Fruit fly (Drosophila melanogaster) whole organism, embryonic: ENCODE results near the gene CG7065.
A peak's percentile ranks its signal among the peaks of the same experiment; 100 is the strongest.

Source experiments
- Abd-B ChIP-seq: fragments of 200-800 bp; sonication (Bioruptor generic); optimal IDR thresholded peaks from 2 replicates; lab custom pipeline; 2018; ENCODE audit warnings: missing biosample characterization, mild to moderate bottlenecking, missing genetic modification characterization, moderate library complexity
- Ada2b ChIP-seq: fragments of 200-800 bp; sonication (Bioruptor generic); IDR thresholded peaks from 2 replicates; pipeline ENCODE4 v1.3.6; 2022; ENCODE audit warnings: missing biosample characterization, missing genetic modification characterization
- Asciz ChIP-seq: fragments of 200-800 bp; sonication (Bioruptor generic); optimal IDR thresholded peaks from 2 replicates; lab custom pipeline; 2017; ENCODE audit warnings: missing biosample characterization, mild to moderate bottlenecking, missing genetic modification characterization, missing genetic modification reagents
- CG1024 ChIP-seq: fragments of 200-800 bp; sonication (Bioruptor generic); IDR thresholded peaks from 2 replicates; pipeline ENCODE4 v1.3.6; 2022; ENCODE audit warnings: missing biosample characterization, missing genetic modification characterization
- CG10462 ChIP-seq: fragments of 200-800 bp; sonication (Bioruptor generic); optimal IDR thresholded peaks from 2 replicates; lab custom pipeline; 2016; ENCODE audit warnings: missing biosample characterization, missing genetic modification characterization
- CG10959 ChIP-seq: fragments of 200-800 bp; sonication (Bioruptor generic); IDR thresholded peaks from 2 replicates; pipeline ENCODE4 v1.3.6; 2022; ENCODE audit warnings: missing biosample characterization, missing genetic modification characterization
- CG12236 ChIP-seq: fragments of 200-800 bp; sonication (Bioruptor generic); optimal IDR thresholded peaks from 2 replicates; lab custom pipeline; 2016; ENCODE audit warnings: missing biosample characterization, missing genetic modification characterization
- CG12659 ChIP-seq: fragments of 200-800 bp; sonication (Bioruptor generic); optimal IDR thresholded peaks from 3 replicates; lab custom pipeline; 2017; ENCODE audit warnings: mild to moderate bottlenecking, missing biosample characterization, missing genetic modification reagents, missing genetic modification characterization
- CG13296 ChIP-seq: fragments of 200-800 bp; sonication (Bioruptor generic); optimal IDR thresholded peaks from 3 replicates; lab custom pipeline; 2018; ENCODE audit warnings: missing biosample characterization, mild to moderate bottlenecking, missing genetic modification characterization
- CG14667 ChIP-seq: fragments of 200-800 bp; sonication (Bioruptor generic); IDR thresholded peaks from 2 replicates; pipeline ENCODE4 v1.3.6; 2022; ENCODE audit warnings: missing biosample characterization, missing genetic modification characterization
- CG15514 ChIP-seq: fragments of 200-800 bp; sonication (Bioruptor generic); optimal IDR thresholded peaks from 3 replicates; lab custom pipeline; 2017; ENCODE audit warnings: missing biosample characterization, missing genetic modification characterization, mild to moderate bottlenecking, moderate library complexity, missing genetic modification reagents
- CG17361 ChIP-seq: fragments of 200-800 bp; sonication (Bioruptor generic); IDR thresholded peaks from 3 replicates; pipeline ENCODE4 v1.3.6; 2022; ENCODE audit warnings: missing biosample characterization, missing genetic modification characterization
- CG18476 ChIP-seq: fragments of 200-800 bp; sonication (Bioruptor generic); optimal IDR thresholded peaks from 2 replicates; lab custom pipeline; 2016; ENCODE audit warnings: missing biosample characterization, mild to moderate bottlenecking, missing genetic modification characterization
- CG30403 ChIP-seq: fragments of 200-800 bp; sonication (Bioruptor generic); optimal IDR thresholded peaks from 3 replicates; lab custom pipeline; 2016; ENCODE audit warnings: missing biosample characterization, missing genetic modification characterization
- CG32772 ChIP-seq: fragments of 200-800 bp; sonication (Bioruptor generic); IDR thresholded peaks from 2 replicates; pipeline ENCODE4 v1.3.6; 2022; ENCODE audit warnings: missing biosample characterization, missing genetic modification characterization
- CG4360 ChIP-seq: fragments of 200-800 bp; sonication (Bioruptor generic); IDR thresholded peaks from 2 replicates; pipeline ENCODE4 v1.3.6; 2022; ENCODE audit warnings: missing biosample characterization, missing genetic modification characterization
- CG4404 ChIP-seq: fragments of 200-800 bp; sonication (Bioruptor generic); IDR thresholded peaks from 2 replicates; pipeline ENCODE4 v1.3.6; 2022; ENCODE audit warnings: missing biosample characterization, missing genetic modification characterization
- CG4730 ChIP-seq: fragments of 200-800 bp; sonication (Bioruptor generic); IDR thresholded peaks from 2 replicates; pipeline ENCODE4 v1.3.6; 2022; ENCODE audit warnings: missing biosample characterization, missing genetic modification characterization
- CG5180 ChIP-seq: fragments of 200-800 bp; sonication (Bioruptor generic); optimal IDR thresholded peaks from 3 replicates; lab custom pipeline; 2017; ENCODE audit warnings: missing biosample characterization, missing genetic modification characterization, mild to moderate bottlenecking, moderate library complexity, missing genetic modification reagents
- CG6654 ChIP-seq: fragments of 200-800 bp; sonication (Bioruptor generic); optimal IDR thresholded peaks from 2 replicates; lab custom pipeline; 2017; ENCODE audit warnings: missing biosample characterization, mild to moderate bottlenecking, missing genetic modification characterization
- CG7839 ChIP-seq: fragments of 200-800 bp; sonication (Bioruptor generic); optimal IDR thresholded peaks from 3 replicates; lab custom pipeline; 2018; ENCODE audit warnings: missing biosample characterization, mild to moderate bottlenecking, missing genetic modification characterization, moderate library complexity
- CG8359 ChIP-seq: fragments of 200-800 bp; sonication (Bioruptor generic); optimal IDR thresholded peaks from 2 replicates; lab custom pipeline; 2017; ENCODE audit warnings: missing biosample characterization, mild to moderate bottlenecking, missing genetic modification characterization, borderline replicate concordance
- CG8478 ChIP-seq: fragments of >200 bp; optimal IDR thresholded peaks from 2 replicates; lab custom pipeline; 2018
- CG9817 ChIP-seq: fragments of 200-800 bp; sonication (Bioruptor generic); optimal IDR thresholded peaks from 2 replicates; lab custom pipeline; 2018; ENCODE audit warnings: missing biosample characterization, mild to moderate bottlenecking, missing genetic modification characterization, moderate library complexity
- CTCF ChIP-seq: fragments of 200-800 bp; sonication (Bioruptor generic); optimal IDR thresholded peaks from 2 replicates; lab custom pipeline; 2017; ENCODE audit warnings: missing biosample characterization, mild to moderate bottlenecking, missing genetic modification characterization, moderate library complexity
- Dp ChIP-seq: fragments of 200-800 bp; sonication (Bioruptor generic); optimal IDR thresholded peaks from 2 replicates; lab custom pipeline; 2018; ENCODE audit warnings: missing biosample characterization, mild to moderate bottlenecking, missing genetic modification characterization, moderate library complexity
- Dref ChIP-seq: fragments of 200-800 bp; sonication (Bioruptor generic); IDR thresholded peaks from 2 replicates; pipeline ENCODE4 v1.3.6; 2022; ENCODE audit warnings: missing biosample characterization, missing genetic modification characterization
- H2.0 ChIP-seq: fragments of 200-800 bp; sonication (Bioruptor generic); IDR thresholded peaks from 2 replicates; pipeline ENCODE4 v1.3.6; 2022; ENCODE audit warnings: missing biosample characterization, missing genetic modification characterization
- Mes4 ChIP-seq: fragments of 200-800 bp; sonication (Bioruptor generic); optimal IDR thresholded peaks from 2 replicates; lab custom pipeline; 2016; ENCODE audit warnings: missing biosample characterization, missing genetic modification characterization
- Poxn ChIP-seq: fragments of 200-800 bp; sonication (Bioruptor generic); IDR thresholded peaks from 2 replicates; pipeline ENCODE4 v1.3.6; 2022; ENCODE audit warnings: missing biosample characterization, missing genetic modification characterization
- Spps ChIP-seq: fragments of 200-800 bp; sonication (Bioruptor generic); optimal IDR thresholded peaks from 2 replicates; lab custom pipeline; 2018; ENCODE audit warnings: missing biosample characterization, mild to moderate bottlenecking, missing genetic modification characterization
- Tbp ChIP-seq: fragments of >200 bp; optimal IDR thresholded peaks from 2 replicates; lab custom pipeline; 2018; ENCODE audit warnings: missing biosample characterization, missing genetic modification characterization
- Xbp1 ChIP-seq: fragments of 200-800 bp; sonication (Bioruptor generic); optimal IDR thresholded peaks from 3 replicates; lab custom pipeline; 2016; ENCODE audit warnings: missing biosample characterization, mild to moderate bottlenecking, missing genetic modification characterization
- Xrp1 ChIP-seq: fragments of 200-800 bp; sonication (Bioruptor generic); IDR thresholded peaks from 2 replicates; pipeline ENCODE4 v1.3.6; 2022; ENCODE audit warnings: missing biosample characterization, missing genetic modification characterization
- bbx ChIP-seq: fragments of 200-800 bp; sonication (Bioruptor generic); IDR thresholded peaks from 2 replicates; pipeline ENCODE4 v1.3.6; 2022; ENCODE audit warnings: missing biosample characterization, missing genetic modification characterization; ENCODE audit not compliant: partially characterized antibody
- btn ChIP-seq: fragments of 200-800 bp; sonication (Bioruptor generic); optimal IDR thresholded peaks from 2 replicates; lab custom pipeline; 2016; ENCODE audit warnings: missing biosample characterization, missing genetic modification characterization
- chn ChIP-seq: fragments of 200-800 bp; sonication (Bioruptor generic); optimal IDR thresholded peaks from 2 replicates; lab custom pipeline; 2016; ENCODE audit warnings: missing biosample characterization, missing genetic modification characterization
- ems ChIP-seq: fragments of 200-800 bp; sonication (Bioruptor generic); optimal IDR thresholded peaks from 3 replicates; lab custom pipeline; 2016; ENCODE audit warnings: missing biosample characterization, missing genetic modification characterization
- fd102C ChIP-seq: fragments of 200-800 bp; sonication (Bioruptor generic); optimal IDR thresholded peaks from 2 replicates; lab custom pipeline; 2018; ENCODE audit warnings: missing biosample characterization, mild to moderate bottlenecking, missing genetic modification characterization, moderate library complexity
- gsb ChIP-seq: fragments of 200-800 bp; sonication (Bioruptor generic); IDR thresholded peaks from 2 replicates; pipeline ENCODE4 v1.3.6; 2022; ENCODE audit warnings: missing biosample characterization, missing genetic modification characterization
- hb ChIP-seq: fragments of 200-800 bp; sonication (Bioruptor generic); IDR thresholded peaks from 3 replicates; pipeline ENCODE4 v1.3.6; 2022; ENCODE audit warnings: missing biosample characterization, missing genetic modification characterization; ENCODE audit not compliant: partially characterized antibody
- ind ChIP-seq: fragments of 200-800 bp; sonication (Bioruptor generic); optimal IDR thresholded peaks from 3 replicates; lab custom pipeline; 2016; ENCODE audit warnings: missing biosample characterization, missing genetic modification characterization
- insv ChIP-seq, 2 experiments: fragments of 200-800 bp; sonication (Bioruptor generic); optimal IDR thresholded peaks; 3 replicates each; lab custom pipeline; 2016 to 2018; ENCODE audit warnings: missing biosample characterization in 2 of 2, missing genetic modification characterization in 2 of 2
- jing ChIP-seq: fragments of 200-800 bp; sonication (Bioruptor generic); optimal IDR thresholded peaks from 2 replicates; lab custom pipeline; 2018; ENCODE audit warnings: missing biosample characterization, mild to moderate bottlenecking, missing genetic modification characterization
- lbe ChIP-seq: fragments of 200-800 bp; sonication (Bioruptor generic); optimal IDR thresholded peaks from 2 replicates; lab custom pipeline; 2016; ENCODE audit warnings: missing biosample characterization, mild to moderate bottlenecking, missing genetic modification characterization
- pum ChIP-seq: fragments of 200-800 bp; sonication (Bioruptor generic); optimal IDR thresholded peaks from 2 replicates; lab custom pipeline; 2016; ENCODE audit warnings: missing biosample characterization, missing genetic modification characterization
- sd ChIP-seq: fragments of 200-800 bp; sonication (Bioruptor generic); optimal IDR thresholded peaks from 3 replicates; lab custom pipeline; 2018; ENCODE audit warnings: missing biosample characterization, mild to moderate bottlenecking, missing genetic modification characterization, moderate library complexity
- sr ChIP-seq: fragments of 200-800 bp; sonication (Bioruptor generic); IDR thresholded peaks from 3 replicates; pipeline ENCODE4 v1.3.6; 2022; ENCODE audit warnings: missing biosample characterization, missing genetic modification characterization
- trh ChIP-seq: fragments of 200-800 bp; sonication (Bioruptor generic); optimal IDR thresholded peaks from 2 replicates; lab custom pipeline; 2016; ENCODE audit warnings: missing biosample characterization, missing genetic modification characterization
- wek ChIP-seq: fragments of 200-800 bp; sonication (Bioruptor generic); optimal IDR thresholded peaks from 3 replicates; lab custom pipeline; 2018; ENCODE audit warnings: missing biosample characterization, mild to moderate bottlenecking, missing genetic modification characterization, moderate library complexity
- zen2 ChIP-seq: fragments of 200-800 bp; sonication (Bioruptor generic); IDR thresholded peaks from 3 replicates; pipeline ENCODE4 v1.3.6; 2022; ENCODE audit warnings: missing biosample characterization, missing genetic modification characterization; ENCODE audit not compliant: partially characterized antibody
- zfh2 ChIP-seq: fragments of 200-800 bp; sonication (Bioruptor generic); optimal IDR thresholded peaks from 2 replicates; lab custom pipeline; 2016; ENCODE audit warnings: missing biosample characterization, missing genetic modification characterization

CG7065 gene

DNA sequence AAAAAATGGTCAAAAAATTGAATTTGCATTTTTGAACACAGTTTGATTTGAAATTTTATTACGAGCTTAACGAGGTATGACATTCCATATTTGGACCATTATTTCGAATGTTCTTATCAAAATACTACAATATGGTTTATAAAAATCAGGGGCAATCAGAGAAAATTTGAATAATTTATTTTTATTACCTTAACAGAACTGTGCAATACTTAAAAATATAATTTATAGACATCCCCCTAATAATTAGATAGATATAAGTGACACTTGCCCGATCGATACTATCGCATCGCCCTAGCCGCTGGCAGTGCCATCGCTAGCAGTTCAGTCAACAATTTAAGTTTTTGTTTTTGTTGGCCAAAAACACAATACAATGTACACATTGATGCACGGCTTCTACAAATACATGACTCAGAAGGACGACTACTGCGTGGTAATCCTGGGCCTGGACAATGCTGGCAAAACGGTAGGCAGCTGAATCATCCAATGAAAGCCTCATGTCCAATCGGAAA, 35.5 kb upstream of the CG7065 start, which contains the start of gene Arfrp1 (continued):
- TF ChIP-seq gsb (no peak), CG1024 (GFP tag; lab: Robert Waterston, UW) (no peak), CG30403 (GFP tag; lab: Kevin White, UChicago) (peak; percentile 51), Spps (tag; lab: Kevin White, UChicago) (no peak), CG17361 (GFP tag; lab: Robert Waterston, UW) (peak; percentile 83; the same call in 2 of the 3 replicates), trh (GFP tag; lab: Kevin White, UChicago) (no peak), Dref (GFP tag; lab: Robert Waterston, UW) (peak; percentile 43), Tbp (no peak), wek (GFP tag; lab: Kevin White, UChicago) (peak; percentile 88), sd (no peak), CG14667 (GFP tag; lab: Robert Waterston, UW) (no peak), pum (GFP tag; lab: Kevin White, UChicago) (no peak), CG12236 (GFP tag; lab: Kevin White, UChicago) (no peak), CG10959 (GFP tag; lab: Robert Waterston, UW) (no peak), ind (GFP tag; lab: Kevin White, UChicago) (peak; percentile 28), CG4404 (no peak; the same call in 1 of the 2 replicates), Ada2b (GFP tag; lab: Robert Waterston, UW) (no peak), CG9817 (peak; percentile 21), CTCF (no peak), fd102C (GFP tag; lab: Kevin White, UChicago) (no peak), CG4360 (GFP tag; lab: Robert Waterston, UW) (no peak), CG13296 (GFP tag; lab: Kevin White, UChicago) (no peak), CG32772 (GFP tag; lab: Robert Waterston, UW) (no peak), Poxn (GFP tag; lab: Robert Waterston, UW) (no peak), CG8478 (lab: Kevin White, UChicago) (no peak), jing (no peak), Xrp1 (GFP tag; lab: Robert Waterston, UW) (no peak), btn (GFP tag; lab: Kevin White, UChicago) (no peak), CG5180 (no peak), Xbp1 (peak; percentile 40), CG15514 (GFP tag; lab: Kevin White, UChicago) (peak; percentile 31), bbx (GFP tag; lab: Robert Waterston, UW) (peak; percentile 85), CG12659 (peak; percentile 17), insv (GFP tag; optimal IDR thresholded peaks at IDR 0.05; lab: Kevin White, UChicago) (no peak), CG18476 (no peak), lbe (GFP tag; lab: Kevin White, UChicago) (no peak), zfh2 (GFP tag; lab: Kevin White, UChicago) (no peak), chn (no peak), zen2 (GFP tag; lab: Robert Waterston, UW) (0 out of 3 replicates have a peak, but pooled peaks have one; percentile 44), CG8359 (GFP tag; lab: Kevin White, UChicago) (no peak), hb (GFP tag; lab: Robert Waterston, UW) (peak; percentile 74), H2.0 (GFP tag; lab: Robert Waterston, UW) (0 out of 2 replicates have a peak, but pooled peaks have one; percentile 15), Asciz (GFP tag; lab: Kevin White, UChicago) (no peak), Abd-B (peak; percentile 51), ems (GFP tag; lab: Kevin White, UChicago) (no peak), Mes4 (GFP tag; lab: Kevin White, UChicago) (no peak), CG4730 (GFP tag; lab: Robert Waterston, UW) (no peak), CG7839 (tag; lab: Kevin White, UChicago) (no peak), Dp (no peak), CG6654 (no peak), CG10462 (GFP tag; lab: Kevin White, UChicago) (no peak), sr (GFP tag; lab: Robert Waterston, UW) (no peak)
